Fruit fly (Drosophila melanogaster) whole organism, embryonic: ENCODE measurements around the gene CG17633.

Experiments used
- Awh ChIP-seq: fragments of 200-800 bp; sonication (Bioruptor generic); IDR thresholded peaks from 2 replicates; pipeline ENCODE4, ENCODE4 v1.3.6; 2022; ENCODE audit warnings: missing biosample characterization, missing genetic modification characterization
- Blimp-1 ChIP-seq: fragments of 200-800 bp; sonication (Bioruptor generic); optimal IDR thresholded peaks from 3 replicates; lab custom pipeline; 2018; ENCODE audit warnings: missing biosample characterization, missing genetic modification characterization, mild to moderate bottlenecking, moderate library complexity, missing genetic modification reagents
- CG10147 ChIP-seq: fragments of 200-800 bp; sonication (Bioruptor generic); optimal IDR thresholded peaks from 2 replicates; lab custom pipeline; 2019; ENCODE audit warnings: missing biosample characterization, mild to moderate bottlenecking, missing genetic modification characterization, moderate library complexity
- CG10209 ChIP-seq: fragments of 200-800 bp; sonication (Bioruptor generic); optimal IDR thresholded peaks from 3 replicates; lab custom pipeline; 2017; ENCODE audit warnings: missing biosample characterization, mild to moderate bottlenecking, missing genetic modification characterization, missing genetic modification reagents
- CG11504 ChIP-seq: fragments of 200-800 bp; sonication (Bioruptor generic); optimal IDR thresholded peaks from 3 replicates; lab custom pipeline; 2019; ENCODE audit warnings: missing biosample characterization, mild to moderate bottlenecking, missing genetic modification characterization, moderate library complexity
- CG11723 ChIP-seq: fragments of 200-800 bp; sonication (Bioruptor generic); optimal IDR thresholded peaks from 2 replicates; lab custom pipeline; 2017; ENCODE audit warnings: missing biosample characterization, mild to moderate bottlenecking, missing genetic modification characterization
- CG12391 ChIP-seq: fragments of 200-800 bp; sonication (Bioruptor generic); optimal IDR thresholded peaks from 3 replicates; lab custom pipeline; 2018; ENCODE audit warnings: missing biosample characterization, mild to moderate bottlenecking, missing genetic modification characterization, moderate library complexity
- CG13424 ChIP-seq: fragments of 200-800 bp; sonication (Bioruptor generic); optimal IDR thresholded peaks from 2 replicates; lab custom pipeline; 2019; ENCODE audit warnings: missing biosample characterization, mild to moderate bottlenecking, missing genetic modification characterization, moderate library complexity
- CG14441 ChIP-seq: fragments of 200-800 bp; sonication (Bioruptor generic); IDR thresholded peaks from 2 replicates; pipeline ENCODE4 v1.3.6; 2022; ENCODE audit warnings: missing biosample characterization, missing genetic modification characterization
- CG15269 ChIP-seq: fragments of 200-800 bp; sonication (Bioruptor generic); optimal IDR thresholded peaks from 2 replicates; lab custom pipeline; 2018; ENCODE audit warnings: missing biosample characterization, mild to moderate bottlenecking, missing genetic modification characterization, moderate library complexity
- CG15514 ChIP-seq: fragments of 200-800 bp; sonication (Bioruptor generic); optimal IDR thresholded peaks from 3 replicates; lab custom pipeline; 2017; ENCODE audit warnings: missing biosample characterization, missing genetic modification characterization, mild to moderate bottlenecking, moderate library complexity, missing genetic modification reagents
- CG18619 ChIP-seq: fragments of 200-800 bp; sonication (Bioruptor generic); optimal IDR thresholded peaks from 3 replicates; lab custom pipeline; 2017; ENCODE audit warnings: missing biosample characterization, mild to moderate bottlenecking, missing genetic modification characterization
- CG2678 ChIP-seq: fragments of 200-800 bp; sonication (Bioruptor generic); optimal IDR thresholded peaks from 3 replicates; lab custom pipeline; 2019; ENCODE audit warnings: missing biosample characterization, mild to moderate bottlenecking, missing genetic modification characterization, moderate library complexity
- CG2889 ChIP-seq: fragments of 200-800 bp; sonication (Bioruptor generic); IDR thresholded peaks from 3 replicates; pipeline ENCODE4 v1.3.6; 2022; ENCODE audit warnings: missing biosample characterization, missing genetic modification characterization
- CG30403 ChIP-seq: fragments of 200-800 bp; sonication (Bioruptor generic); optimal IDR thresholded peaks from 3 replicates; lab custom pipeline; 2016; ENCODE audit warnings: missing biosample characterization, missing genetic modification characterization
- CG31441 ChIP-seq: fragments of 200-800 bp; sonication (Bioruptor generic); IDR thresholded peaks from 2 replicates; pipeline ENCODE4 v1.3.6; 2022; ENCODE audit warnings: missing biosample characterization, missing genetic modification characterization
- CG32532 ChIP-seq: fragments of 200-800 bp; sonication (Bioruptor generic); IDR thresholded peaks from 2 replicates; pipeline ENCODE4 v1.3.6; 2022; ENCODE audit warnings: missing biosample characterization, missing genetic modification characterization
- CG33213 ChIP-seq: fragments of 200-800 bp; sonication (Bioruptor generic); optimal IDR thresholded peaks from 3 replicates; lab custom pipeline; 2016; ENCODE audit warnings: missing biosample characterization, missing genetic modification characterization
- CG3847 ChIP-seq: fragments of 200-800 bp; sonication (Bioruptor generic); IDR thresholded peaks from 2 replicates; pipeline ENCODE4 v1.3.6; 2022; ENCODE audit warnings: missing biosample characterization, missing genetic modification characterization
- CG4820 ChIP-seq: fragments of 200-800 bp; sonication (Bioruptor generic); optimal IDR thresholded peaks from 3 replicates; lab custom pipeline; 2016; ENCODE audit warnings: missing biosample characterization, missing genetic modification characterization
- CG7357 ChIP-seq: fragments of 200-800 bp; sonication (Bioruptor generic); IDR thresholded peaks from 3 replicates; pipeline ENCODE4 v1.3.6; 2022; ENCODE audit warnings: missing biosample characterization, missing genetic modification characterization
- CG7556 ChIP-seq: fragments of 200-800 bp; sonication (Bioruptor generic); optimal IDR thresholded peaks from 2 replicates; lab custom pipeline; 2017; ENCODE audit warnings: missing biosample characterization, mild to moderate bottlenecking, missing genetic modification characterization
- CG9727 ChIP-seq: fragments of 200-800 bp; sonication (Bioruptor generic); optimal IDR thresholded peaks from 3 replicates; lab custom pipeline; 2017; ENCODE audit warnings: missing biosample characterization, mild to moderate bottlenecking, missing genetic modification characterization
- Dbx ChIP-seq: fragments of 200-800 bp; sonication (Bioruptor generic); IDR thresholded peaks from 3 replicates; pipeline ENCODE4 v1.3.6; 2022; ENCODE audit warnings: missing biosample characterization, missing genetic modification characterization
- Hmr ChIP-seq: fragments of 200-800 bp; sonication (Bioruptor generic); optimal IDR thresholded peaks from 3 replicates; lab custom pipeline; 2017; ENCODE audit warnings: mild to moderate bottlenecking, missing biosample characterization, missing genetic modification reagents, missing genetic modification characterization
- Hr51 ChIP-seq, 2 experiments: fragments of 200-800 bp; sonication (Bioruptor generic); optimal IDR thresholded peaks; 2 replicates in 1 of 2; 3 replicates in 1 of 2; lab custom pipeline; 2016 to 2018; ENCODE audit warnings: missing biosample characterization in 2 of 2, missing genetic modification characterization in 2 of 2, mild to moderate bottlenecking in 1 of 2, moderate library complexity in 1 of 2
- Lpt ChIP-seq: fragments of >200 bp; optimal IDR thresholded peaks from 2 replicates; lab custom pipeline; 2018; ENCODE audit warnings: missing biosample characterization, missing genetic modification characterization
- MESR4 ChIP-seq: fragments of 200-800 bp; sonication (Bioruptor generic); optimal IDR thresholded peaks from 2 replicates; lab custom pipeline; 2018; ENCODE audit warnings: missing biosample characterization, mild to moderate bottlenecking, missing genetic modification characterization, moderate library complexity
- Meics ChIP-seq: fragments of 200-800 bp; sonication (Bioruptor generic); optimal IDR thresholded peaks from 2 replicates; lab custom pipeline; 2017; ENCODE audit warnings: missing biosample characterization, mild to moderate bottlenecking, missing genetic modification characterization
- Oli ChIP-seq: fragments of 200-800 bp; sonication (Bioruptor generic); optimal IDR thresholded peaks from 2 replicates; lab custom pipeline; 2018; ENCODE audit warnings: missing biosample characterization, mild to moderate bottlenecking, missing genetic modification characterization, moderate library complexity
- Sox102F ChIP-seq: fragments of 200-800 bp; sonication (Bioruptor generic); optimal IDR thresholded peaks from 2 replicates; lab custom pipeline; 2018; ENCODE audit warnings: missing biosample characterization, mild to moderate bottlenecking, missing genetic modification characterization, moderate library complexity
- Ssrp ChIP-seq: fragments of 200-800 bp; sonication (Bioruptor generic); optimal IDR thresholded peaks from 2 replicates; lab custom pipeline; 2018; ENCODE audit warnings: missing biosample characterization, mild to moderate bottlenecking, missing genetic modification characterization, moderate library complexity
- Xbp1 ChIP-seq: fragments of 200-800 bp; sonication (Bioruptor generic); optimal IDR thresholded peaks from 3 replicates; lab custom pipeline; 2016; ENCODE audit warnings: missing biosample characterization, mild to moderate bottlenecking, missing genetic modification characterization
- ab ChIP-seq: fragments of 200-800 bp; sonication (Bioruptor generic); optimal IDR thresholded peaks from 2 replicates; lab custom pipeline; 2016; ENCODE audit warnings: missing biosample characterization, missing genetic modification characterization
- dmrt99B ChIP-seq: fragments of 200-800 bp; sonication (Bioruptor generic); optimal IDR thresholded peaks from 2 replicates; lab custom pipeline; 2018; ENCODE audit warnings: missing biosample characterization, mild to moderate bottlenecking, missing genetic modification characterization, moderate library complexity
- ems ChIP-seq: fragments of 200-800 bp; sonication (Bioruptor generic); optimal IDR thresholded peaks from 3 replicates; lab custom pipeline; 2016; ENCODE audit warnings: missing biosample characterization, missing genetic modification characterization
- gem ChIP-seq: fragments of 200-800 bp; sonication (Bioruptor generic); optimal IDR thresholded peaks from 2 replicates; lab custom pipeline; 2019; ENCODE audit warnings: missing biosample characterization, mild to moderate bottlenecking, missing genetic modification characterization, moderate library complexity
- gsb-n ChIP-seq: fragments of 200-800 bp; sonication (Bioruptor generic); optimal IDR thresholded peaks from 3 replicates; lab custom pipeline; 2018; ENCODE audit warnings: missing biosample characterization, mild to moderate bottlenecking, missing genetic modification characterization
- ind ChIP-seq: fragments of 200-800 bp; sonication (Bioruptor generic); optimal IDR thresholded peaks from 3 replicates; lab custom pipeline; 2016; ENCODE audit warnings: missing biosample characterization, missing genetic modification characterization
- inv ChIP-seq: fragments of 200-800 bp; sonication (Bioruptor generic); IDR thresholded peaks from 2 replicates; pipeline ENCODE4 v1.3.6; 2022; ENCODE audit warnings: missing biosample characterization, missing genetic modification characterization; ENCODE audit not compliant: partially characterized antibody
- nmo ChIP-seq: fragments of 200-800 bp; sonication (Bioruptor generic); optimal IDR thresholded peaks from 2 replicates; lab custom pipeline; 2018; ENCODE audit warnings: missing biosample characterization, mild to moderate bottlenecking, missing genetic modification characterization, moderate library complexity
- onecut ChIP-seq: fragments of 200-800 bp; sonication (Bioruptor generic); IDR thresholded peaks from 2 replicates; pipeline ENCODE4 v1.3.6; 2022; ENCODE audit warnings: missing biosample characterization, missing genetic modification characterization
- prd ChIP-seq, 3 experiments: fragments of >200 bp in 2 of 3; fragments of 200-800 bp in 1 of 3; sonication (Bioruptor generic) in 1 of 3; optimal IDR thresholded peaks in 2 of 3; IDR thresholded peaks in 1 of 3; 2 replicates in 2 of 3; 3 replicates in 1 of 3; pipeline versions ENCODE4 v1.3.6 to Lab custom; 2017 to 2022; ENCODE audit warnings: missing biosample characterization in 1 of 3, missing genetic modification characterization in 1 of 3
- row ChIP-seq: fragments of 200-800 bp; sonication (Bioruptor generic); IDR thresholded peaks from 3 replicates; pipeline ENCODE4 v1.3.6; 2022; ENCODE audit warnings: missing biosample characterization, missing genetic modification characterization
- sens ChIP-seq: fragments of 200-800 bp; sonication (Bioruptor generic); peaks from one replicate; lab custom pipeline; 2016; ENCODE audit warnings: missing biosample characterization, missing genetic modification characterization
- seq ChIP-seq: fragments of 200-800 bp; sonication (Bioruptor generic); IDR thresholded peaks from 2 replicates; pipeline ENCODE4 v1.3.6; 2022; ENCODE audit warnings: missing biosample characterization, missing genetic modification characterization
- tgo ChIP-seq: fragments of 200-800 bp; sonication (Bioruptor generic); IDR thresholded peaks from 3 replicates; pipeline ENCODE4 v1.3.6; 2022; ENCODE audit warnings: missing biosample characterization, missing genetic modification characterization
- ttk ChIP-seq: fragments of 200-800 bp; sonication (Bioruptor generic); IDR thresholded peaks from 2 replicates; pipeline ENCODE4 v2.1.2; 2022; ENCODE audit warnings: missing biosample characterization, missing genetic modification characterization
- unpg ChIP-seq: fragments of 200-800 bp; sonication (Bioruptor generic); optimal IDR thresholded peaks from 3 replicates; lab custom pipeline; 2018; ENCODE audit warnings: missing biosample characterization, mild to moderate bottlenecking, missing genetic modification characterization, moderate library complexity
- yki ChIP-seq: fragments of >200 bp; optimal IDR thresholded peaks from 3 replicates; lab custom pipeline; 2018

Gene CG17633

dm6 chr2L:9737803-9738202, 31.1 kb upstream of the CG17633 start (continued):
- peak; percentile 27 for TF ChIP-seq Sox102F (GFP tag; lab: Kevin White, UChicago)
- TF ChIP-seq CG30403 (GFP tag; lab: Kevin White, UChicago) = peak; percentile 35
- TF ChIP-seq Meics (GFP tag; lab: Kevin White, UChicago) = peak; percentile 17
- TF ChIP-seq CG10147 (GFP tag; lab: Kevin White, UChicago) = peak; percentile 0
- peak; percentile 25 for TF ChIP-seq nmo (GFP tag; lab: Kevin White, UChicago)
- TF ChIP-seq CG7556 = peak; percentile 14
- TF ChIP-seq Xbp1 (GFP tag; lab: Kevin White, UChicago) = peak; percentile 3
- no peak for TF ChIP-seq CG13424
- peak; percentile 45; the same call in 1 of the 2 replicates for TF ChIP-seq CG31441 (GFP tag; lab: Robert Waterston, UW)
- TF ChIP-seq row (GFP tag; lab: Robert Waterston, UW) = peak; percentile 36; the same call in 2 of the 3 replicates
- no peak for TF ChIP-seq ems
- no peak for TF ChIP-seq CG33213 (GFP tag; lab: Kevin White, UChicago)
- TF ChIP-seq Oli (tag; lab: Kevin White, UChicago) = peak; percentile 42
- no peak for TF ChIP-seq inv (GFP tag; lab: Robert Waterston, UW)
- TF ChIP-seq CG4820 (GFP tag; lab: Kevin White, UChicago) = peak; percentile 11
- no peak for TF ChIP-seq CG2889 (GFP tag; lab: Robert Waterston, UW)
- TF ChIP-seq Dbx (GFP tag; lab: Robert Waterston, UW) = 0 out of 3 replicates have a peak, but pooled peaks have one; percentile 14
- peak; percentile 46 for TF ChIP-seq gem (tag; lab: Kevin White, UChicago)
- TF ChIP-seq CG3847 (GFP tag; lab: Robert Waterston, UW) = no peak
- peak; percentile 22 for TF ChIP-seq unpg (GFP tag; lab: Kevin White, UChicago)
- TF ChIP-seq dmrt99B (tag; lab: Kevin White, UChicago) = peak; percentile 45
- peak; percentile 13 for TF ChIP-seq ind
- TF ChIP-seq Hmr (GFP tag; lab: Kevin White, UChicago) = peak; percentile 8
- peak in 1 of 2 experiments; percentile 49 for TF ChIP-seq Hr51 (GFP tag; optimal IDR thresholded peaks at IDR 0.05; lab: Kevin White, UChicago)
- TF ChIP-seq Awh = no peak
- TF ChIP-seq Lpt (GFP tag; lab: Kevin White, UChicago) = no peak
- TF ChIP-seq CG2678 (tag; lab: Kevin White, UChicago) = peak; percentile 37
- TF ChIP-seq ttk (GFP tag; lab: Robert Waterston, UW) = peak; percentile 31; the same call in 1 of the 2 replicates
- TF ChIP-seq gsb-n = no peak
- TF ChIP-seq CG11504 (tag; lab: Kevin White, UChicago) = peak; percentile 59
- no peak for TF ChIP-seq CG7357 (GFP tag; lab: Robert Waterston, UW)
- TF ChIP-seq MESR4 (GFP tag; lab: Kevin White, UChicago) = no peak
- TF ChIP-seq CG14441 (GFP tag; lab: Robert Waterston, UW) = peak; percentile 29; the same call in 1 of the 2 replicates
- no peak for TF ChIP-seq yki (lab: Kevin White, UChicago)
- TF ChIP-seq prd (optimal IDR thresholded peaks at IDR 0.05; lab: Kevin White, UChicago) = no peak
- peak; percentile 13; the same call in 1 of the 3 replicates for TF ChIP-seq prd (GFP tag; IDR thresholded peaks at IDR 0.05; lab: Robert Waterston, UW)
- TF ChIP-seq seq (GFP tag; lab: Robert Waterston, UW) = no peak
- TF ChIP-seq CG9727 (GFP tag; lab: Kevin White, UChicago) = peak; percentile 14
- peak; percentile 75 for TF ChIP-seq sens (GFP tag; lab: Kevin White, UChicago)
- peak; percentile 8 for TF ChIP-seq Blimp-1 (GFP tag; lab: Kevin White, UChicago)
- peak; percentile 9 for TF ChIP-seq CG18619
- TF ChIP-seq CG10209 (GFP tag; lab: Kevin White, UChicago) = no peak
- 0 out of 2 replicates have a peak, but pooled peaks have one; percentile 11 for TF ChIP-seq onecut (GFP tag; lab: Robert Waterston, UW)
- peak; percentile 11 for TF ChIP-seq CG15514 (GFP tag; lab: Kevin White, UChicago)
- no peak for TF ChIP-seq CG11723 (GFP tag; lab: Kevin White, UChicago)
- peak; percentile 10 for TF ChIP-seq CG15269 (tag; lab: Kevin White, UChicago)
- TF ChIP-seq CG32532 (GFP tag; lab: Robert Waterston, UW) = no peak
- peak; percentile 3 for TF ChIP-seq CG12391 (tag; lab: Kevin White, UChicago)
- peak; percentile 19 for TF ChIP-seq Ssrp (tag; lab: Kevin White, UChicago)
- no peak for TF ChIP-seq tgo (GFP tag; lab: Robert Waterston, UW)
- no peak for TF ChIP-seq ab (GFP tag; lab: Kevin White, UChicago)
